Fruit fly (Drosophila melanogaster): Measurements from ENCODE around the gene TrissinR.

Gene TrissinR

DNA sequence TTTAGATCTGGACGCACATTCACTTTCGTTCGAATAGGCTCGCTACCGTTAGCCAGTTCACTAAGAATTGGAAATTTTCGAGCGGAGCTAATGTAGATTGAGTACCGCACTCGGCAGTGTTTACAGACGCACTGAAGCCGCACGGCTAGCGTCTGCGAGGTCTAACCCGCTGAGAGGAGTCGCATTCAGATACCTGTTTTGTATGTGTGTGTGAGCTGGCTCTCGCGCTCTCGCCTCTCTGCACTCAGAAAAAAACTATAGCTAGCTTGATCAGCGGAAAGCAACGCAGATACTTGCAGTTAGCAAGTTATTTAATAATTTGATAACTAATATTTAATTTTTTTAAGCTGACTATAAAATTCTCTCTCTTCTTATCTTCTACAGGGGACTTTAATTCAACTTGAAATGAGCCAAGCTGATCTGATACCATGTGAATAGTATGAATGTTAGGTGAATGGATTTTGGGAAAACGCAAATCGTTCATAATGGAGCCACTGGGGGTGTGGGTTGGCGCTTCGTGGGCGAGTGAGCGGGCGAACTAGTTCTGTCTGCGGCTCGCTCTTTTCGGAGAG, 55.6 kb downstream of the TrissinR start, which contains the start of gene rau (continued):
- TF ChIP-seq lz (GFP tag; optimal IDR thresholded peaks at IDR 0.05) (peak; percentile 43), CG6163 (GFP tag; IDR thresholded peaks at IDR 0.05) (peak; percentile 67), CG8632 (GFP tag; optimal IDR thresholded peaks at IDR 0.05) (peak; percentile 50), CG6854 (GFP tag; optimal IDR thresholded peaks at IDR 0.05) (peak; percentile 65), CG1621 (tag; optimal IDR thresholded peaks at IDR 0.05) (peak; percentile 23), CG7368 (GFP tag; optimal IDR thresholded peaks at IDR 0.05) (peak; percentile 59), Ets21C (GFP tag; optimal IDR thresholded peaks at IDR 0.05) (peak; percentile 34), Hr39 (GFP tag; optimal IDR thresholded peaks at IDR 0.05) (peak; percentile 29), achi (GFP tag; optimal IDR thresholded peaks at IDR 0.05) (peak; percentile 64), CG4318 (GFP tag; optimal IDR thresholded peaks at IDR 0.05) (peak; percentile 68), Met (GFP tag; optimal IDR thresholded peaks at IDR 0.05) (peak; percentile 72), CG9139 (GFP tag; optimal IDR thresholded peaks at IDR 0.05) (peak; percentile 39), Hr4 (GFP tag; optimal IDR thresholded peaks at IDR 0.05) (peak; percentile 66), Ets96B (tag; optimal IDR thresholded peaks at IDR 0.05) (peak; percentile 62), esn (GFP tag; optimal IDR thresholded peaks at IDR 0.05) (peak; percentile 83), dac (GFP tag; optimal IDR thresholded peaks at IDR 0.05) (peak; percentile 75), Sox14 (GFP tag; optimal IDR thresholded peaks at IDR 0.05) (peak; percentile 73), topi (GFP tag; optimal IDR thresholded peaks at IDR 0.05) (peak; percentile 45), CG3032 (tag; optimal IDR thresholded peaks at IDR 0.05) (peak; percentile 79), CG16779 (tag; optimal IDR thresholded peaks at IDR 0.05) (peak; percentile 56), Blimp-1 (GFP tag; optimal IDR thresholded peaks at IDR 0.05) (no peak), Hr38 (GFP tag; optimal IDR thresholded peaks at IDR 0.05) (no peak), cyc (GFP tag; optimal IDR thresholded peaks at IDR 0.05) (peak; percentile 24), acj6 (GFP tag; optimal IDR thresholded peaks at IDR 0.05) (peak; percentile 61), Eip78C (GFP tag) (peak; percentile 86), CG31627 (GFP tag; optimal IDR thresholded peaks at IDR 0.05) (peak; percentile 54), Smox (GFP tag; optimal IDR thresholded peaks at IDR 0.05) (peak; percentile 53), eg (GFP tag; IDR thresholded peaks at IDR 0.05) (peak; percentile 84), CG11294 (GFP tag; IDR thresholded peaks at IDR 0.05) (peak; percentile 53; the same call in 1 of the 2 replicates)

DNA sequence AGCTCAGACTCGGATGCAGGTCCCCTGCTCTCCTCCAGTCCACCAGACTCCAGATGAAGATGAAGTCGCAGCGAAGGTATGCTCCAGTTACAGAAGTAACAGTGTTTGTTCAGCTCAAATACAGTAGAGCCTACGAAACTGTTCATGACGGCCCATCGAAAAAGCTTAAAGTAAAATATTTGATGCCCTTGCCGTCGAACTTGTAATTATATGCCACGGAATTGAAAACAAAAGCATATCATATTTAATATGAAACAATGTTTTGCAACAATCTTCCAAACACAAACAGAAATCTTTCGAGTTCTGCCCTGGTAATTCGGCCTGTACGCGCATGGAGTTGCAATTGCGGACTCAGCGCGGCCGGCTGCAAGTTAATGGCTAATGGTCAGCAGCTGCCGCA, 57.4 kb downstream of the TrissinR start:
- TF ChIP-seq fkh (GFP tag; optimal IDR thresholded peaks at IDR 0.05) (peak; percentile 38), Ets96B (tag; optimal IDR thresholded peaks at IDR 0.05) (peak; percentile 12), cyc (GFP tag; optimal IDR thresholded peaks at IDR 0.05) (no peak), CG6276 (GFP tag; optimal IDR thresholded peaks at IDR 0.05) (peak; percentile 25), CG6163 (GFP tag; IDR thresholded peaks at IDR 0.05) (peak; percentile 66; the same call in 2 of the 3 replicates), Sox14 (GFP tag; optimal IDR thresholded peaks at IDR 0.05) (peak; percentile 7), Hr4 (GFP tag; optimal IDR thresholded peaks at IDR 0.05) (peak; percentile 58), svp (GFP tag) (peak; percentile 20), CG31627 (GFP tag; optimal IDR thresholded peaks at IDR 0.05) (peak; percentile 9), Eip78C (GFP tag) (peak; percentile 74), Lpt (GFP tag; optimal IDR thresholded peaks at IDR 0.05) (peak; percentile 27), CG32006 (GFP tag; optimal IDR thresholded peaks at IDR 0.05) (peak; percentile 67), OdsH (GFP tag; optimal IDR thresholded peaks at IDR 0.05) (peak; percentile 37), ss (GFP tag; optimal IDR thresholded peaks at IDR 0.05) (no peak), Met (GFP tag; optimal IDR thresholded peaks at IDR 0.05) (peak; percentile 18), CG6792 (GFP tag; optimal IDR thresholded peaks at IDR 0.05) (no peak), pdm3 (GFP tag; optimal IDR thresholded peaks at IDR 0.05) (peak; percentile 21), CG10631 (GFP tag; optimal IDR thresholded peaks at IDR 0.05) (peak; percentile 46), dsx (GFP tag; optimal IDR thresholded peaks at IDR 0.05; ENCODE audit: poor library complexity, severe bottlenecking) (peak; percentile 4), CG8119 (GFP tag; IDR thresholded peaks at IDR 0.05) (peak; percentile 65), Blimp-1 (GFP tag; optimal IDR thresholded peaks at IDR 0.05) (no peak), achi (GFP tag; optimal IDR thresholded peaks at IDR 0.05) (peak; percentile 39), CG3919 (GFP tag; optimal IDR thresholded peaks at IDR 0.05) (peak; percentile 37), CG8632 (GFP tag; optimal IDR thresholded peaks at IDR 0.05) (no peak), CG4318 (GFP tag; optimal IDR thresholded peaks at IDR 0.05) (peak; percentile 19)
